Fruit fly (Drosophila melanogaster) whole organism, wandering third instar larva: Measurements from ENCODE around the gene CG11889.

Experiments
- Abd-B ChIP-seq: fragments of >200 bp; optimal IDR thresholded peaks from 2 replicates; lab custom pipeline; 2017; ENCODE audit warnings: missing biosample characterization, missing genetic modification characterization
- CG32264 ChIP-seq: fragments of 200-800 bp; sonication (Bioruptor generic); optimal IDR thresholded peaks from 2 replicates; lab custom pipeline; 2016; ENCODE audit warnings: missing biosample characterization, missing genetic modification characterization
- CG9705 ChIP-seq: fragments of 200-800 bp; sonication (Bioruptor generic); optimal IDR thresholded peaks from 2 replicates; lab custom pipeline; 2018; ENCODE audit warnings: missing biosample characterization, mild to moderate bottlenecking, missing genetic modification characterization
- CrebA ChIP-seq: fragments of 200-800 bp; sonication (Bioruptor generic); optimal IDR thresholded peaks from 2 replicates; lab custom pipeline; 2016; ENCODE audit warnings: missing biosample characterization, mild to moderate bottlenecking, missing genetic modification characterization, borderline replicate concordance
- Dfd ChIP-seq: fragments of >200 bp; optimal IDR thresholded peaks from 2 replicates; lab custom pipeline; 2017; ENCODE audit warnings: missing biosample characterization, missing genetic modification characterization
- Dif ChIP-seq: fragments of 200-275, 200-300 bp; sonication (Bioruptor generic); optimal IDR thresholded peaks from 2 replicates; lab custom pipeline; 2018; ENCODE audit warnings: missing biosample characterization, missing genetic modification characterization; ENCODE audit not compliant: partially characterized antibody
- GATAd ChIP-seq: sonication (Bioruptor generic); optimal IDR thresholded peaks from 2 replicates; lab custom pipeline; 2016; ENCODE audit warnings: missing biosample characterization, missing genetic modification characterization
- HLH106 ChIP-seq: fragments of 200-800 bp; optimal IDR thresholded peaks from 3 replicates; lab custom pipeline; 2019; ENCODE audit warnings: missing biosample characterization, mild to moderate bottlenecking, missing genetic modification characterization, moderate library complexity
- Hnf4 ChIP-seq: fragments of 200-800 bp; sonication (Bioruptor generic); optimal IDR thresholded peaks from 2 replicates; lab custom pipeline; 2016; ENCODE audit warnings: missing biosample characterization, mild to moderate bottlenecking, missing genetic modification characterization
- Hr78 ChIP-seq: fragments of >200 bp; optimal IDR thresholded peaks from 2 replicates; lab custom pipeline; 2017; ENCODE audit warnings: missing biosample characterization, missing genetic modification characterization
- Hr83 ChIP-seq: fragments of 200-300 bp; sonication (Bioruptor generic); optimal IDR thresholded peaks from 2 replicates; lab custom pipeline; 2016; ENCODE audit warnings: missing biosample characterization, mild to moderate bottlenecking, missing genetic modification characterization, moderate library complexity; ENCODE audit not compliant: poor library complexity, severe bottlenecking
- Jra ChIP-seq: sonication (Bioruptor generic); optimal IDR thresholded peaks from 2 replicates; lab custom pipeline; 2016; ENCODE audit warnings: missing biosample characterization, missing genetic modification characterization
- Mio ChIP-seq: sonication (Bioruptor generic); optimal IDR thresholded peaks from 2 replicates; lab custom pipeline; 2016; ENCODE audit warnings: missing biosample characterization, missing genetic modification characterization
- Myc ChIP-seq: fragments of >200 bp; optimal IDR thresholded peaks from 2 replicates; lab custom pipeline; 2017
- N ChIP-seq: fragments of >200 bp; optimal IDR thresholded peaks from 2 replicates; lab custom pipeline; 2018; ENCODE audit warnings: missing biosample characterization, missing external identifiers, missing genetic modification characterization
- OdsH ChIP-seq: fragments of 200-800 bp; sonication (Bioruptor generic); optimal IDR thresholded peaks from 2 replicates; lab custom pipeline; 2016; ENCODE audit warnings: missing biosample characterization, mild to moderate bottlenecking, missing genetic modification characterization
- Rel ChIP-seq, 2 experiments: fragments of 200-800 bp; sonication (Bioruptor generic) in 1 of 2; optimal IDR thresholded peaks; 2 replicates in 1 of 2; 3 replicates in 1 of 2; lab custom pipeline; 2016 to 2019; ENCODE audit warnings: mild to moderate bottlenecking in 2 of 2, missing biosample characterization in 2 of 2, missing genetic modification characterization in 2 of 2, moderate library complexity in 1 of 2
- Sp1 ChIP-seq: fragments of 200-800 bp; sonication (Bioruptor generic); optimal IDR thresholded peaks from 3 replicates; lab custom pipeline; 2019; ENCODE audit warnings: missing biosample characterization, mild to moderate bottlenecking, missing genetic modification characterization, moderate library complexity
- Vsx2 ChIP-seq: fragments of 200-300, 225-300 bp; sonication (Bioruptor generic); optimal IDR thresholded peaks from 2 replicates; lab custom pipeline; 2018; ENCODE audit warnings: missing biosample characterization, missing genetic modification characterization; ENCODE audit not compliant: partially characterized antibody
- br ChIP-seq: fragments of 200-800 bp; sonication (Bioruptor generic); optimal IDR thresholded peaks from 2 replicates; lab custom pipeline; 2016; ENCODE audit warnings: missing biosample characterization, missing genetic modification characterization
- brk ChIP-seq: fragments of 200-800 bp; sonication (Bioruptor generic); optimal IDR thresholded peaks from 2 replicates; lab custom pipeline; 2016; ENCODE audit warnings: missing biosample characterization, mild to moderate bottlenecking, missing genetic modification characterization
- dl ChIP-seq, 2 experiments: fragments of 175-275, 200-275 bp in 1 of 2; fragments of 200-275 bp in 1 of 2; sonication (Bioruptor generic); optimal IDR thresholded peaks; lab custom pipeline; 2018; ENCODE audit warnings: mild to moderate bottlenecking in 2 of 2, missing biosample characterization in 2 of 2, missing genetic modification characterization in 2 of 2, moderate library complexity in 2 of 2; ENCODE audit not compliant: partially characterized antibody in 2 of 2, insufficient read depth in 1 of 2
- dmrt93B ChIP-seq: fragments of 200-800 bp; sonication (Bioruptor generic); optimal IDR thresholded peaks from 2 replicates; lab custom pipeline; 2018; ENCODE audit warnings: missing biosample characterization, mild to moderate bottlenecking, missing genetic modification characterization
- dsf ChIP-seq: sonication (Bioruptor generic); optimal IDR thresholded peaks from 2 replicates; lab custom pipeline; 2016; ENCODE audit warnings: missing biosample characterization, missing genetic modification characterization, borderline replicate concordance
- ey ChIP-seq: fragments of 200-800 bp; sonication (Bioruptor generic); optimal IDR thresholded peaks from 2 replicates; lab custom pipeline; 2016; ENCODE audit warnings: missing biosample characterization, missing genetic modification characterization
- foxo ChIP-seq, 2 experiments: fragments of 200-800 bp; sonication (Bioruptor generic); optimal IDR thresholded peaks; 2 replicates in 1 of 2; 3 replicates in 1 of 2; lab custom pipeline; 2016 to 2017; ENCODE audit warnings: missing biosample characterization in 2 of 2, missing genetic modification characterization in 2 of 2
- fru ChIP-seq: fragments of 200-800 bp; sonication (Bioruptor generic); optimal IDR thresholded peaks from 3 replicates; lab custom pipeline; 2016; ENCODE audit warnings: missing biosample characterization, mild to moderate bottlenecking, missing genetic modification characterization
- h ChIP-seq: fragments of 200-800 bp; sonication (Bioruptor generic); optimal IDR thresholded peaks from 3 replicates; lab custom pipeline; 2016; ENCODE audit warnings: missing biosample characterization, mild to moderate bottlenecking, missing genetic modification characterization
- jim ChIP-seq: fragments of 175-275, 200-325 bp; sonication (Bioruptor generic); optimal IDR thresholded peaks from 2 replicates; lab custom pipeline; 2016; ENCODE audit warnings: missing biosample characterization, mild to moderate bottlenecking, missing genetic modification characterization
- lola ChIP-seq: fragments of >200 bp; optimal IDR thresholded peaks from 2 replicates; lab custom pipeline; 2017; ENCODE audit warnings: missing biosample characterization, missing genetic modification characterization
- pan ChIP-seq: fragments of >200 bp; optimal IDR thresholded peaks from 2 replicates; lab custom pipeline; 2017
- psq ChIP-seq: fragments of 200-800 bp; sonication (Bioruptor generic); optimal IDR thresholded peaks from 3 replicates; lab custom pipeline; 2017; ENCODE audit warnings: missing biosample characterization, mild to moderate bottlenecking, missing genetic modification characterization, moderate library complexity
- rgr ChIP-seq: fragments of 200-800 bp; sonication (Bioruptor generic); optimal IDR thresholded peaks from 3 replicates; lab custom pipeline; 2016; ENCODE audit warnings: missing biosample characterization, mild to moderate bottlenecking, missing genetic modification characterization
- sage ChIP-seq: fragments of 200-800 bp; sonication (Bioruptor generic); optimal IDR thresholded peaks from 2 replicates; lab custom pipeline; 2016; ENCODE audit warnings: missing biosample characterization, mild to moderate bottlenecking, missing genetic modification characterization
- sv ChIP-seq: fragments of 200-800 bp; sonication (Bioruptor generic); optimal IDR thresholded peaks from 3 replicates; lab custom pipeline; 2016; ENCODE audit warnings: missing biosample characterization, missing genetic modification characterization
- tai ChIP-seq: sonication (Bioruptor generic); optimal IDR thresholded peaks from 2 replicates; lab custom pipeline; 2016; ENCODE audit warnings: missing biosample characterization, missing genetic modification characterization
- usp ChIP-seq: fragments of >200 bp; optimal IDR thresholded peaks from 2 replicates; lab custom pipeline; 2017; ENCODE audit warnings: missing biosample characterization, missing genetic modification characterization
- woc ChIP-seq: sonication (Bioruptor generic); optimal IDR thresholded peaks from 2 replicates; lab custom pipeline; 2016; ENCODE audit warnings: missing biosample characterization, mild to moderate bottlenecking, missing genetic modification characterization

Gene CG11889

dm6 chr3R:25249145-25250141 lies 20.6 kb upstream of the CG11889 start, which contains the start of gene Nup358:
Gene Nup358, plus strand, starts transcription at chr3R:25249348.
- TF ChIP-seq ey (GFP tag; lab: Kevin White, UChicago) (no peak), Sp1 (GFP tag; lab: Kevin White, UChicago) (peak; percentile 5), Rel (GFP tag; optimal IDR thresholded peaks at IDR 0.05; lab: Kevin White, UChicago) (no peak), Rel (tag; optimal IDR thresholded peaks at IDR 0.05; lab: Kevin White, UChicago) (peak; percentile 18), OdsH (GFP tag; lab: Kevin White, UChicago) (no peak), lola (GFP tag; lab: Kevin White, UChicago) (no peak)

dm6 chr3R:25258628-25259240 lies 11.3 kb upstream of the CG11889 start, which contains the start of gene CG11857:
Gene CG11857, plus strand, starts transcription at chr3R:25258898.
- peak; percentile 97 for TF ChIP-seq fru (GFP tag; lab: Kevin White, UChicago)
- TF ChIP-seq Mio (GFP tag; lab: Kevin White, UChicago) = peak; percentile 79
- TF ChIP-seq dsf = peak; percentile 94
- TF ChIP-seq Vsx2 = no peak
- no peak for TF ChIP-seq Dfd (GFP tag; lab: Kevin White, UChicago)
- TF ChIP-seq Dif (GFP tag; lab: Kevin White, UChicago) = no peak
- TF ChIP-seq dl (GFP tag; optimal IDR thresholded peaks at IDR 0.05; lab: Kevin White, UChicago; ENCODE audit: insufficient read depth in 1 of 2, partially characterized antibody in 2 of 2) = no peak
- peak; percentile 89 to 98 for TF ChIP-seq foxo (GFP tag; optimal IDR thresholded peaks at IDR 0.05; lab: Kevin White, UChicago)
- peak; percentile 97 for TF ChIP-seq woc
- no peak for TF ChIP-seq Abd-B (GFP tag; lab: Kevin White, UChicago)
- TF ChIP-seq Myc (lab: Kevin White, UChicago) = peak; percentile 25
- TF ChIP-seq HLH106 = peak; percentile 98
- TF ChIP-seq CG9705 (GFP tag; lab: Kevin White, UChicago) = peak; percentile 95
- peak; percentile 43 for TF ChIP-seq jim (GFP tag; lab: Kevin White, UChicago)
- TF ChIP-seq Rel (GFP tag; optimal IDR thresholded peaks at IDR 0.05; lab: Kevin White, UChicago) = peak; percentile 40
- peak; percentile 82 for TF ChIP-seq Rel (tag; optimal IDR thresholded peaks at IDR 0.05; lab: Kevin White, UChicago)
- TF ChIP-seq dmrt93B (GFP tag; lab: Kevin White, UChicago) = peak; percentile 96
- no peak for TF ChIP-seq brk (GFP tag; lab: Kevin White, UChicago)
- peak; percentile 98 for TF ChIP-seq sv
- no peak for TF ChIP-seq sage (GFP tag; lab: Kevin White, UChicago)
- peak; percentile 94 for TF ChIP-seq psq (GFP tag; lab: Kevin White, UChicago)
- TF ChIP-seq GATAd (GFP tag; lab: Kevin White, UChicago) = peak; percentile 94
- peak; percentile 97 for TF ChIP-seq ey (GFP tag; lab: Kevin White, UChicago)
- no peak for TF ChIP-seq pan (lab: Kevin White, UChicago)
- no peak for TF ChIP-seq Hr78
- no peak for TF ChIP-seq CrebA (GFP tag; lab: Kevin White, UChicago)
- TF ChIP-seq tai (GFP tag; lab: Kevin White, UChicago) = no peak
- TF ChIP-seq Jra (GFP tag; lab: Kevin White, UChicago) = peak; percentile 98
- TF ChIP-seq Sp1 (GFP tag; lab: Kevin White, UChicago) = peak; percentile 96
- TF ChIP-seq OdsH (GFP tag; lab: Kevin White, UChicago) = peak; percentile 96
- TF ChIP-seq usp = no peak
- TF ChIP-seq lola (GFP tag; lab: Kevin White, UChicago) = no peak
- TF ChIP-seq br (GFP tag; lab: Kevin White, UChicago) = peak; percentile 96
- peak; percentile 99 for TF ChIP-seq Hnf4 (GFP tag; lab: Kevin White, UChicago)
- TF ChIP-seq CG32264 = peak; percentile 93
- TF ChIP-seq h (GFP tag; lab: Kevin White, UChicago) = peak; percentile 99
- TF ChIP-seq Hr83 (GFP tag; lab: Kevin White, UChicago) = peak; percentile 96
- no peak for TF ChIP-seq N (GFP tag; lab: Kevin White, UChicago)
- peak; percentile 98 for TF ChIP-seq rgr (GFP tag; lab: Kevin White, UChicago)
- TF ChIP-seq, all 38 proteins: peak for 24
